Fruit fly (Drosophila melanogaster): ENCODE results near the gene htt.

- TF ChIP-seq bab1 (GFP tag; optimal IDR thresholded peaks at IDR 0.05) = no peak
- TF ChIP-seq kay (GFP tag; ENCODE audit: borderline replicate concordance) = no peak
- no peak for TF ChIP-seq pad (GFP tag; optimal IDR thresholded peaks at IDR 0.05)
- TF ChIP-seq Crg-1 (GFP tag; optimal IDR thresholded peaks at IDR 0.05) = no peak
- TF ChIP-seq toe (GFP tag; optimal IDR thresholded peaks at IDR 0.05) = no peak
- TF ChIP-seq CG11617 (GFP tag; optimal IDR thresholded peaks at IDR 0.05) = no peak
- TF ChIP-seq cic (GFP tag; optimal IDR thresholded peaks at IDR 0.05) = no peak
- TF ChIP-seq CG5204 (GFP tag; optimal IDR thresholded peaks at IDR 0.05) = no peak
- TF ChIP-seq Clk (GFP tag; optimal IDR thresholded peaks at IDR 0.05) = no peak
These were observed 16.5 kb upstream of the htt start for dm6 chr3R:28679583-28679982.
